Worm (Caenorhabditis elegans) whole organism, L4 larva: ENCODE results near the gene ztf-30.
A peak's percentile ranks its signal among the peaks of the same experiment; 100 is the strongest.

Experiments
- F44E2.7 ChIP-seq: fragments of 200-800 bp; sonication (Bioruptor generic); IDR thresholded peaks from 2 replicates; pipeline ENCODE4 v2.1.2; 2022; ENCODE audit warnings: missing genetic modification characterization, missing compliant biosample characterization
- T26A8.4 ChIP-seq: fragments of 200-800 bp; sonication (Bioruptor generic); IDR thresholded peaks from 2 replicates; pipeline ENCODE4 v1.3.6; 2022; ENCODE audit warnings: missing genetic modification characterization, missing compliant biosample characterization
- ama-1 ChIP-seq: fragments of 150-350 bp; optimal IDR thresholded peaks from 2 replicates; lab custom pipeline; 2014; ENCODE audit warnings: inconsistent platforms, mixed read lengths
- ceh-82 ChIP-seq: sonication (generic microtip); optimal IDR thresholded peaks from 2 replicates; lab custom pipeline; 2017; ENCODE audit warnings: missing biosample characterization, missing genetic modification characterization
- dpl-1 ChIP-seq: fragments of 150-350 bp; optimal IDR thresholded peaks from 2 replicates; lab custom pipeline; 2014; ENCODE audit warnings: missing biosample characterization, missing genetic modification reagents, missing genetic modification characterization
- nhr-11 ChIP-seq: fragments of 150-350 bp; optimal IDR thresholded peaks from 2 replicates; lab custom pipeline; 2014; ENCODE audit warnings: missing biosample characterization, missing genetic modification characterization
- nhr-77 ChIP-seq: fragments of 150-350 bp; optimal IDR thresholded peaks from 2 replicates; lab custom pipeline; 2014; ENCODE audit warnings: missing biosample characterization, missing genetic modification characterization
- pha-4 ChIP-seq, 2 experiments: fragments of 150-350 bp in 1 of 2; fragments of 200-800 bp in 1 of 2; sonication (Bioruptor generic) in 1 of 2; IDR thresholded peaks in 1 of 2; optimal IDR thresholded peaks in 1 of 2; 2 replicates each; pipeline versions ENCODE4 v1.3.6 to Lab custom; 2014 to 2022; ENCODE audit warnings: missing genetic modification characterization in 2 of 2, missing genetic modification reagents in 2 of 2, missing biosample characterization in 1 of 2, missing compliant biosample characterization in 1 of 2
- rbr-2 ChIP-seq: sonication (generic microtip); optimal IDR thresholded peaks from 2 replicates; lab custom pipeline; 2016; ENCODE audit warnings: missing genotype, missing genetic modification characterization, missing compliant biosample characterization
- unc-62 ChIP-seq, 3 experiments: fragments of 150-350 bp in 1 of 3; sonication (generic microtip); optimal IDR thresholded peaks in 2 of 3; peaks in 1 of 3; 1 replicate in 1 of 3; 2 replicates in 2 of 3; lab custom pipeline; 2014 to 2017; ENCODE audit warnings: missing biosample characterization in 3 of 3, missing genetic modification characterization in 3 of 3, missing genetic modification reagents in 3 of 3, missing genotype in 1 of 3
- vab-7 ChIP-seq: fragments of 200-800 bp; sonication (Bioruptor generic); IDR thresholded peaks from 2 replicates; pipeline ENCODE4 v1.3.6; 2022; ENCODE audit warnings: missing genetic modification reagents, missing genetic modification characterization, missing compliant biosample characterization
- zag-1 ChIP-seq: fragments of 150-350 bp; optimal IDR thresholded peaks from 2 replicates; lab custom pipeline; 2014; ENCODE audit warnings: missing biosample characterization, missing genetic modification characterization

- TF ChIP-seq zag-1 (tag; lab: Kevin White, UChicago), result no peak
- TF ChIP-seq F44E2.7 (GFP tag; lab: Robert Waterston, UW), result no peak
- TF ChIP-seq ama-1 (lab: Kevin White, UChicago), result no peak
- TF ChIP-seq T26A8.4 (GFP tag; lab: Robert Waterston, UW), result no peak
- peak in 1 of 2 experiments; percentile 87 for TF ChIP-seq unc-62 (GFP tag; optimal IDR thresholded peaks at IDR 0.05 in 1 of 2; lab: Kevin White, UChicago)
- no peak for TF ChIP-seq unc-62 (tag; optimal IDR thresholded peaks at IDR 0.05; lab: Kevin White, UChicago)
- no peak for TF ChIP-seq pha-4 (GFP tag; IDR thresholded peaks at IDR 0.05; lab: Robert Waterston, UW)
- TF ChIP-seq pha-4 (tag; optimal IDR thresholded peaks at IDR 0.05; lab: Kevin White, UChicago), result no peak
- no peak for TF ChIP-seq dpl-1 (GFP tag; lab: Kevin White, UChicago)
- TF ChIP-seq rbr-2 (tag; lab: Kevin White, UChicago), result no peak
- no peak for TF ChIP-seq nhr-77 (tag; lab: Kevin White, UChicago)
- no peak for TF ChIP-seq vab-7
- no peak for TF ChIP-seq ceh-82 (tag; lab: Kevin White, UChicago)
- TF ChIP-seq nhr-11 (tag; lab: Kevin White, UChicago), result no peak
These were observed 16.9 kb downstream of the ztf-30 start, which contains the start of gene doxa-1 for ce11 chrIII:8580802-8581201.
